Fruit fly (Drosophila melanogaster) whole organism, wandering third instar larva: ENCODE data around the gene gammaTub37C.

ENCODE experiments used
- Abd-B ChIP-seq: fragments of >200 bp; optimal IDR thresholded peaks from 2 replicates; lab custom pipeline; 2017; ENCODE audit warnings: missing biosample characterization, missing genetic modification characterization
- CG32264 ChIP-seq: fragments of 200-800 bp; sonication (Bioruptor generic); optimal IDR thresholded peaks from 2 replicates; lab custom pipeline; 2016; ENCODE audit warnings: missing biosample characterization, missing genetic modification characterization
- CG9705 ChIP-seq: fragments of 200-800 bp; sonication (Bioruptor generic); optimal IDR thresholded peaks from 2 replicates; lab custom pipeline; 2018; ENCODE audit warnings: missing biosample characterization, mild to moderate bottlenecking, missing genetic modification characterization
- CrebA ChIP-seq: fragments of 200-800 bp; sonication (Bioruptor generic); optimal IDR thresholded peaks from 2 replicates; lab custom pipeline; 2016; ENCODE audit warnings: missing biosample characterization, mild to moderate bottlenecking, missing genetic modification characterization, borderline replicate concordance
- Dfd ChIP-seq: fragments of >200 bp; optimal IDR thresholded peaks from 2 replicates; lab custom pipeline; 2017; ENCODE audit warnings: missing biosample characterization, missing genetic modification characterization
- Dif ChIP-seq: fragments of 200-275, 200-300 bp; sonication (Bioruptor generic); optimal IDR thresholded peaks from 2 replicates; lab custom pipeline; 2018; ENCODE audit warnings: missing biosample characterization, missing genetic modification characterization; ENCODE audit not compliant: partially characterized antibody
- GATAd ChIP-seq: sonication (Bioruptor generic); optimal IDR thresholded peaks from 2 replicates; lab custom pipeline; 2016; ENCODE audit warnings: missing biosample characterization, missing genetic modification characterization
- HLH106 ChIP-seq: fragments of 200-800 bp; optimal IDR thresholded peaks from 3 replicates; lab custom pipeline; 2019; ENCODE audit warnings: missing biosample characterization, mild to moderate bottlenecking, missing genetic modification characterization, moderate library complexity
- Hnf4 ChIP-seq: fragments of 200-800 bp; sonication (Bioruptor generic); optimal IDR thresholded peaks from 2 replicates; lab custom pipeline; 2016; ENCODE audit warnings: missing biosample characterization, mild to moderate bottlenecking, missing genetic modification characterization
- Hr83 ChIP-seq: fragments of 200-300 bp; sonication (Bioruptor generic); optimal IDR thresholded peaks from 2 replicates; lab custom pipeline; 2016; ENCODE audit warnings: missing biosample characterization, mild to moderate bottlenecking, missing genetic modification characterization, moderate library complexity; ENCODE audit not compliant: poor library complexity, severe bottlenecking
- Jra ChIP-seq: sonication (Bioruptor generic); optimal IDR thresholded peaks from 2 replicates; lab custom pipeline; 2016; ENCODE audit warnings: missing biosample characterization, missing genetic modification characterization
- Mio ChIP-seq: sonication (Bioruptor generic); optimal IDR thresholded peaks from 2 replicates; lab custom pipeline; 2016; ENCODE audit warnings: missing biosample characterization, missing genetic modification characterization
- Myc ChIP-seq: fragments of >200 bp; optimal IDR thresholded peaks from 2 replicates; lab custom pipeline; 2017
- OdsH ChIP-seq: fragments of 200-800 bp; sonication (Bioruptor generic); optimal IDR thresholded peaks from 2 replicates; lab custom pipeline; 2016; ENCODE audit warnings: missing biosample characterization, mild to moderate bottlenecking, missing genetic modification characterization
- Rel ChIP-seq, 2 experiments: fragments of 200-800 bp; sonication (Bioruptor generic) in 1 of 2; optimal IDR thresholded peaks; 2 replicates in 1 of 2; 3 replicates in 1 of 2; lab custom pipeline; 2016 to 2019; ENCODE audit warnings: mild to moderate bottlenecking in 2 of 2, missing biosample characterization in 2 of 2, missing genetic modification characterization in 2 of 2, moderate library complexity in 1 of 2
- Sp1 ChIP-seq: fragments of 200-800 bp; sonication (Bioruptor generic); optimal IDR thresholded peaks from 3 replicates; lab custom pipeline; 2019; ENCODE audit warnings: missing biosample characterization, mild to moderate bottlenecking, missing genetic modification characterization, moderate library complexity
- Vsx2 ChIP-seq: fragments of 200-300, 225-300 bp; sonication (Bioruptor generic); optimal IDR thresholded peaks from 2 replicates; lab custom pipeline; 2018; ENCODE audit warnings: missing biosample characterization, missing genetic modification characterization; ENCODE audit not compliant: partially characterized antibody
- br ChIP-seq: fragments of 200-800 bp; sonication (Bioruptor generic); optimal IDR thresholded peaks from 2 replicates; lab custom pipeline; 2016; ENCODE audit warnings: missing biosample characterization, missing genetic modification characterization
- brk ChIP-seq: fragments of 200-800 bp; sonication (Bioruptor generic); optimal IDR thresholded peaks from 2 replicates; lab custom pipeline; 2016; ENCODE audit warnings: missing biosample characterization, mild to moderate bottlenecking, missing genetic modification characterization
- dl ChIP-seq, 2 experiments: fragments of 175-275, 200-275 bp in 1 of 2; fragments of 200-275 bp in 1 of 2; sonication (Bioruptor generic); optimal IDR thresholded peaks; lab custom pipeline; 2018; ENCODE audit warnings: mild to moderate bottlenecking in 2 of 2, missing biosample characterization in 2 of 2, missing genetic modification characterization in 2 of 2, moderate library complexity in 2 of 2; ENCODE audit not compliant: partially characterized antibody in 2 of 2, insufficient read depth in 1 of 2
- dmrt93B ChIP-seq: fragments of 200-800 bp; sonication (Bioruptor generic); optimal IDR thresholded peaks from 2 replicates; lab custom pipeline; 2018; ENCODE audit warnings: missing biosample characterization, mild to moderate bottlenecking, missing genetic modification characterization
- dsf ChIP-seq: sonication (Bioruptor generic); optimal IDR thresholded peaks from 2 replicates; lab custom pipeline; 2016; ENCODE audit warnings: missing biosample characterization, missing genetic modification characterization, borderline replicate concordance
- ey ChIP-seq: fragments of 200-800 bp; sonication (Bioruptor generic); optimal IDR thresholded peaks from 2 replicates; lab custom pipeline; 2016; ENCODE audit warnings: missing biosample characterization, missing genetic modification characterization
- foxo ChIP-seq, 2 experiments: fragments of 200-800 bp; sonication (Bioruptor generic); optimal IDR thresholded peaks; 2 replicates in 1 of 2; 3 replicates in 1 of 2; lab custom pipeline; 2016 to 2017; ENCODE audit warnings: missing biosample characterization in 2 of 2, missing genetic modification characterization in 2 of 2
- fru ChIP-seq: fragments of 200-800 bp; sonication (Bioruptor generic); optimal IDR thresholded peaks from 3 replicates; lab custom pipeline; 2016; ENCODE audit warnings: missing biosample characterization, mild to moderate bottlenecking, missing genetic modification characterization
- h ChIP-seq: fragments of 200-800 bp; sonication (Bioruptor generic); optimal IDR thresholded peaks from 3 replicates; lab custom pipeline; 2016; ENCODE audit warnings: missing biosample characterization, mild to moderate bottlenecking, missing genetic modification characterization
- jim ChIP-seq: fragments of 175-275, 200-325 bp; sonication (Bioruptor generic); optimal IDR thresholded peaks from 2 replicates; lab custom pipeline; 2016; ENCODE audit warnings: missing biosample characterization, mild to moderate bottlenecking, missing genetic modification characterization
- lola ChIP-seq: fragments of >200 bp; optimal IDR thresholded peaks from 2 replicates; lab custom pipeline; 2017; ENCODE audit warnings: missing biosample characterization, missing genetic modification characterization
- psq ChIP-seq: fragments of 200-800 bp; sonication (Bioruptor generic); optimal IDR thresholded peaks from 3 replicates; lab custom pipeline; 2017; ENCODE audit warnings: missing biosample characterization, mild to moderate bottlenecking, missing genetic modification characterization, moderate library complexity
- rgr ChIP-seq: fragments of 200-800 bp; sonication (Bioruptor generic); optimal IDR thresholded peaks from 3 replicates; lab custom pipeline; 2016; ENCODE audit warnings: missing biosample characterization, mild to moderate bottlenecking, missing genetic modification characterization
- sage ChIP-seq: fragments of 200-800 bp; sonication (Bioruptor generic); optimal IDR thresholded peaks from 2 replicates; lab custom pipeline; 2016; ENCODE audit warnings: missing biosample characterization, mild to moderate bottlenecking, missing genetic modification characterization
- usp ChIP-seq: fragments of >200 bp; optimal IDR thresholded peaks from 2 replicates; lab custom pipeline; 2017; ENCODE audit warnings: missing biosample characterization, missing genetic modification characterization
- woc ChIP-seq: sonication (Bioruptor generic); optimal IDR thresholded peaks from 2 replicates; lab custom pipeline; 2016; ENCODE audit warnings: missing biosample characterization, mild to moderate bottlenecking, missing genetic modification characterization

Gene gammaTub37C

dm6 chr2L:19162330-19163100, 23.0 kb downstream of the gammaTub37C start (continued):
- TF ChIP-seq h (GFP tag; lab: Kevin White, UChicago) (peak; percentile 58), sage (peak; percentile 58), foxo (GFP tag; optimal IDR thresholded peaks at IDR 0.05; lab: Kevin White, UChicago) (peak in 1 of 2 experiments; percentile 61), Myc (lab: Kevin White, UChicago) (no peak), Sp1 (GFP tag; lab: Kevin White, UChicago) (peak; percentile 42), usp (GFP tag; lab: Kevin White, UChicago) (no peak)

DNA sequence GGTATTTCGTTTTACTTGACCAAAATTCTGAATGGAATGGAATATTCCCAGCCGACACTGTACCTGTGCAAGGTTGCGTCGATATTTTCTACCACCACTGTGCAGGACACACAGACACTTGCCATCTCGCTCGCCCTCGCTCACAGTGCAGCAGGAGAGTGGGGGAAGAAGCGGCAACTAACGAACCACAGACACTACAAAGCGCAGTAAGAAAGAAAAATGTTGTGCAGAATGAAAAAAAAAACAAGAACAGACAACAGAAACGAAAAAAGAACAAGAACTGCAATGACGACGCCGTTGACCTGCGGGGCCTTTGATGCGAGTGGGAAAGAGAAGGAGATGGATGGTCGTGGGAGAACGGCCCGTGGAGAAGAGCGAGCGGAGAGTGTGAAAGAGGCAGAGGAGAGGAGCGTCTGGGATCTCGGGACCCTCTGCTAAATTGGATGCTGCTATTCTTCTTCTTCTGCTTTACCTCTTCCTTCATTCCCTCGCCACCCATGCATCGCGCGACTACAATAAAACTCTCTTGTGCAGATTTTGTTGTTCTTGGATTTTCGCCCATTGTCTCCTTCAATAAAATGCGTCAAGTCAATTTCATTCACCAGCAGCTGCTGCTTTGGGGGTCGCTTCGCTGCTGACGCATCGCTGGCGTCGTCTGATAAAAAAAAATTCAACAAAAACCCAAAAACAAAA, 24.1 kb downstream of the gammaTub37C start:
- TF ChIP-seq rgr (peak; percentile 29), brk (peak; percentile 53), Dif (GFP tag; lab: Kevin White, UChicago) (peak; percentile 55), CG32264 (GFP tag; lab: Kevin White, UChicago) (peak; percentile 36), lola (no peak), woc (peak; percentile 35), dl (GFP tag; optimal IDR thresholded peaks at IDR 0.05; lab: Kevin White, UChicago; ENCODE audit: insufficient read depth in 1 of 2, partially characterized antibody in 2 of 2) (peak; percentile 33 to 47), br (peak; percentile 56), sage (peak; percentile 3), fru (GFP tag; lab: Kevin White, UChicago) (peak; percentile 82), Abd-B (GFP tag; lab: Kevin White, UChicago) (no peak), Mio (GFP tag; lab: Kevin White, UChicago) (no peak), h (GFP tag; lab: Kevin White, UChicago) (peak; percentile 13), HLH106 (tag; lab: Kevin White, UChicago) (peak; percentile 2), psq (peak; percentile 99), Hr83 (GFP tag; lab: Kevin White, UChicago) (peak; percentile 14), Hnf4 (GFP tag; lab: Kevin White, UChicago) (peak; percentile 29), OdsH (GFP tag; lab: Kevin White, UChicago) (peak; percentile 10), Vsx2 (no peak), Jra (GFP tag; lab: Kevin White, UChicago) (peak; percentile 43), jim (peak; percentile 94), dmrt93B (no peak), Rel (GFP tag; optimal IDR thresholded peaks at IDR 0.05; lab: Kevin White, UChicago) (peak; percentile 87), Rel (tag; optimal IDR thresholded peaks at IDR 0.05; lab: Kevin White, UChicago) (no peak), GATAd (no peak), Sp1 (GFP tag; lab: Kevin White, UChicago) (peak; percentile 73), CrebA (GFP tag; lab: Kevin White, UChicago) (peak; percentile 84)

DNA sequence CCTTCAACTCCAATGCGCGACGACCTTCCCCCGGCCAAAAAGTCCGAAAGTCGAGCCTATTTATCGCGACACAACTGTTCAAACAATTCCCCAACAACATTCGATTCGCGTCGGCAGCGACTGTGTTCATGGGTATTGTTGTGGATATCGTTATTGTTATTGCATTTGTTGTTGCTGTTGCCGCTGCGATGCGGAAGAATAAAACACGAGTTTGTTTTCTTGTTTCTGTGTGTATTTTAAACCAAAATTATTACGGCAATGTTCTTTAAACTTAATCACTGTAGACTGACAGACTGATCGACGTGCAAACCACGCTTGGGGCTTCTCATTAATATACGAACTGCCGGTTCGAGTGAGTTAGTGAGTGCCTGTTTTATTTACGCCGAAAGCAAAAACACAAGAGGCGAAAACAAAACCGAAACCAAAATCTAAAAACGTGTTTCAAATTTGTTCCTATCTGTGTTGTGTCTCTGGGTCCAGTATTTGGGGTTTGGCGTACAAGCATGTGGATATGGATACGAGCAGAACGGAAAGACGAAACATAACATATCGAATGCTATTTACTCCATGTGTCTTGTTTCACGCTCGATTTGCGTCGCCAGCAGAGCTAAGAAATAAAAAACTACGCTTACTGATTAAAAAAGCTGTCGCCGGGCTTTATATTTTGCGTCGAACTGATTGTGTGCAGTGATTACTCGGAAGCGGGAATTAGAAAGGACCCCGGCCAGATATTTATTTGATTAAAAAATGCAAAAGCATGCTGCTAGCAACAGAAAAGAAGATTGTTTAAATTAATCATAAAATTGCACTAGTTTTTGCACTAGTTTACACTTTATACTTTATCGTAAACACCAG, 25.7 kb downstream of the gammaTub37C start:
- TF ChIP-seq h (GFP tag; lab: Kevin White, UChicago) (no peak), foxo (GFP tag; optimal IDR thresholded peaks at IDR 0.05; lab: Kevin White, UChicago) (peak in 1 of 2 experiments; percentile 24), Abd-B (GFP tag; lab: Kevin White, UChicago) (no peak), Rel (GFP tag; optimal IDR thresholded peaks at IDR 0.05; lab: Kevin White, UChicago) (no peak), Rel (tag; optimal IDR thresholded peaks at IDR 0.05; lab: Kevin White, UChicago) (no peak), dsf (GFP tag; lab: Kevin White, UChicago) (no peak), woc (no peak), GATAd (no peak), psq (no peak), CG9705 (no peak), fru (GFP tag; lab: Kevin White, UChicago) (peak; percentile 11), Dfd (peak; percentile 87), ey (peak; percentile 15), Hnf4 (GFP tag; lab: Kevin White, UChicago) (no peak), Sp1 (GFP tag; lab: Kevin White, UChicago) (no peak), rgr (no peak), lola (no peak)
